Fruit fly (Drosophila melanogaster): ENCODE data around the gene CG4592.

DNA sequence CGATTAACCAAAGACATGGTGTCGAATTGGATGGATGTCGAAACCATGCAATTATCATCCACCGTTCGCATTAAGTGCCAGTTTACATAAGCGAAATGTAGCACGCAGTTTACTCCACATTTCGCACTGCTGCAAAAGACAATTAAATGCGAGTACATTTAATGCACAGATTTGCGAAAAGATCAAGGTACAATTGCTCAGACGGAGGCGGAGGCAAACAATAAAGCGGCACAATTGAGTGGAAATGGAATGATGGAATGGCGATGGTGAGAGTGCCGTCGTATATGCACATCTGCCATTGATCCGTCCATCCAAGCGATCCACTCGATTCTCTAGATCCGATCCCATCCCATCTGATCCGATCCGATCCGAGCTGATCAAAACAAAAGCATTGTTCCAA, 23.7 kb downstream of the CG4592 start:
- TF ChIP-seq CG6854 (GFP tag; optimal IDR thresholded peaks at IDR 0.05) = peak; percentile 33
- TF ChIP-seq Hr38 (GFP tag; optimal IDR thresholded peaks at IDR 0.05) = no peak
- no peak for TF ChIP-seq vri (GFP tag; optimal IDR thresholded peaks at IDR 0.05)
- TF ChIP-seq cyc (GFP tag; optimal IDR thresholded peaks at IDR 0.05) = no peak
- no peak for TF ChIP-seq CG11762 (GFP tag; optimal IDR thresholded peaks at IDR 0.05; ENCODE audit: insufficient read depth)
- no peak for TF ChIP-seq Hr39 (GFP tag; optimal IDR thresholded peaks at IDR 0.05)
- TF ChIP-seq ss (GFP tag; optimal IDR thresholded peaks at IDR 0.05) = peak; percentile 59 to 75
- peak; percentile 2 for TF ChIP-seq esn (GFP tag; optimal IDR thresholded peaks at IDR 0.05)
- no peak; the same call in 2 of the 3 replicates for TF ChIP-seq eg (GFP tag; IDR thresholded peaks at IDR 0.05)
- TF ChIP-seq Lpt (GFP tag; optimal IDR thresholded peaks at IDR 0.05) = no peak
- peak; percentile 14 for TF ChIP-seq CG16779 (tag; optimal IDR thresholded peaks at IDR 0.05)
- no peak for TF ChIP-seq acj6 (GFP tag; optimal IDR thresholded peaks at IDR 0.05)

All from whole organism, prepupa.